Fruit fly (Drosophila melanogaster): Measurements from ENCODE around the gene CG14562.

Gene CG14562

dm6 chr3L:21972162-21973022, 30.4 kb downstream of the CG14562 start (continued):
- TF ChIP-seq dac (GFP tag; optimal IDR thresholded peaks at IDR 0.05), result no peak
- TF ChIP-seq CG34406 (GFP tag; optimal IDR thresholded peaks at IDR 0.05), result peak; percentile 14
- peak; percentile 49 for TF ChIP-seq Smox (GFP tag; optimal IDR thresholded peaks at IDR 0.05)
- no peak for TF ChIP-seq CG4318 (GFP tag; optimal IDR thresholded peaks at IDR 0.05)
- no peak for TF ChIP-seq CG11902 (GFP tag; optimal IDR thresholded peaks at IDR 0.05)
- TF ChIP-seq Hr4 (GFP tag; optimal IDR thresholded peaks at IDR 0.05), result peak; percentile 44
- no peak for TF ChIP-seq Blimp-1 (GFP tag; optimal IDR thresholded peaks at IDR 0.05)
- TF ChIP-seq CG9139 (GFP tag; optimal IDR thresholded peaks at IDR 0.05), result no peak
- peak; percentile 77 for TF ChIP-seq Eip78C (GFP tag)
- no peak for TF ChIP-seq Hr38 (GFP tag; optimal IDR thresholded peaks at IDR 0.05)

- TF ChIP-seq Hr4 (GFP tag; optimal IDR thresholded peaks at IDR 0.05) (no peak), Eip78C (GFP tag) (peak; percentile 12), esn (GFP tag; optimal IDR thresholded peaks at IDR 0.05) (no peak), CG6276 (GFP tag; optimal IDR thresholded peaks at IDR 0.05) (no peak), acj6 (GFP tag; optimal IDR thresholded peaks at IDR 0.05) (no peak), net (GFP tag; optimal IDR thresholded peaks at IDR 0.05) (no peak), lz (GFP tag; optimal IDR thresholded peaks at IDR 0.05) (no peak), svp (GFP tag) (peak; percentile 47), Hr39 (GFP tag; optimal IDR thresholded peaks at IDR 0.05) (no peak), OdsH (GFP tag; optimal IDR thresholded peaks at IDR 0.05) (no peak), CG11902 (GFP tag; optimal IDR thresholded peaks at IDR 0.05) (no peak), Lpt (GFP tag; optimal IDR thresholded peaks at IDR 0.05) (no peak), CG11294 (GFP tag; IDR thresholded peaks at IDR 0.05) (no peak), CG11762 (GFP tag; optimal IDR thresholded peaks at IDR 0.05; ENCODE audit: insufficient read depth) (no peak)
Measured at dm6 chr3L:21973640-21974039, 31.6 kb downstream of the CG14562 start.

dm6 chr3L:21979789-21980188, 37.8 kb downstream of the CG14562 start:
- TF ChIP-seq fd85E (GFP tag; optimal IDR thresholded peaks at IDR 0.05), result no peak
- no peak for TF ChIP-seq CG10631 (GFP tag; optimal IDR thresholded peaks at IDR 0.05)
- TF ChIP-seq vri (GFP tag; optimal IDR thresholded peaks at IDR 0.05), result peak; percentile 74
- TF ChIP-seq Eip78C (GFP tag), result peak; percentile 11
- TF ChIP-seq fd59A (GFP tag; optimal IDR thresholded peaks at IDR 0.05), result no peak
- TF ChIP-seq CG16779 (tag; optimal IDR thresholded peaks at IDR 0.05), result no peak
- TF ChIP-seq acj6 (GFP tag; optimal IDR thresholded peaks at IDR 0.05), result no peak
- TF ChIP-seq Lpt (GFP tag; optimal IDR thresholded peaks at IDR 0.05), result no peak
- no peak for TF ChIP-seq Sox15 (GFP tag; optimal IDR thresholded peaks at IDR 0.05)
- TF ChIP-seq Blimp-1 (GFP tag; optimal IDR thresholded peaks at IDR 0.05), result no peak
- TF ChIP-seq CG11902 (GFP tag; optimal IDR thresholded peaks at IDR 0.05), result no peak
- TF ChIP-seq CG6808 (GFP tag; optimal IDR thresholded peaks at IDR 0.05), result no peak
- no peak for TF ChIP-seq dac (GFP tag; optimal IDR thresholded peaks at IDR 0.05)
- TF ChIP-seq CG1621 (tag; optimal IDR thresholded peaks at IDR 0.05), result no peak
- no peak for TF ChIP-seq spab (GFP tag; optimal IDR thresholded peaks at IDR 0.05)
- TF ChIP-seq CG4318 (GFP tag; optimal IDR thresholded peaks at IDR 0.05), result no peak
- no peak for TF ChIP-seq Hr38 (GFP tag; optimal IDR thresholded peaks at IDR 0.05)
- no peak for TF ChIP-seq Met (GFP tag; optimal IDR thresholded peaks at IDR 0.05)
- TF ChIP-seq svp (GFP tag), result peak; percentile 100
- TF ChIP-seq net (GFP tag; optimal IDR thresholded peaks at IDR 0.05), result no peak
- TF ChIP-seq CG32006 (GFP tag; optimal IDR thresholded peaks at IDR 0.05), result no peak
- no peak for TF ChIP-seq Eip75B (GFP tag; optimal IDR thresholded peaks at IDR 0.05)
- no peak for TF ChIP-seq topi (GFP tag; optimal IDR thresholded peaks at IDR 0.05)
- no peak for TF ChIP-seq pdm3 (GFP tag; optimal IDR thresholded peaks at IDR 0.05)
- TF ChIP-seq salr (GFP tag; optimal IDR thresholded peaks at IDR 0.05), result no peak
- no peak for TF ChIP-seq Sox14 (GFP tag; optimal IDR thresholded peaks at IDR 0.05)
